Fruit fly (Drosophila melanogaster) Kc167 (cell line): ENCODE measurements around the gene sty.

Experiments
- Sin3A ChIP-seq: fragments of >200 bp; optimal IDR thresholded peaks from 2 replicates; lab custom pipeline; 2018; ENCODE audit warnings: missing external identifiers
- h ChIP-seq: fragments of >200 bp; optimal IDR thresholded peaks from 3 replicates; lab custom pipeline; 2018; ENCODE audit warnings: missing external identifiers
- psq ChIP-seq: fragments of >200 bp; optimal IDR thresholded peaks from 2 replicates; lab custom pipeline; 2017; ENCODE audit warnings: missing external identifiers

- no peak for TF ChIP-seq Sin3A (lab: Kevin White, UChicago)
- TF ChIP-seq psq (lab: Kevin White, UChicago), result no peak
- TF ChIP-seq h (lab: Kevin White, UChicago), result no peak
Measured at dm6 chr3L:3455555-3455939, 30.8 kb upstream of the sty start.
